Fruit fly (Drosophila melanogaster) whole organism, embryonic: Measurements from ENCODE around the gene Tace.
A peak's percentile ranks its signal among the peaks of the same experiment; 100 is the strongest.

Source experiments
- Atf6 ChIP-seq: fragments of 200-800 bp; sonication (Bioruptor generic); IDR thresholded peaks from 2 replicates; pipeline ENCODE4 v1.3.6; 2022; ENCODE audit warnings: missing biosample characterization, missing genetic modification characterization
- B-H1 ChIP-seq: fragments of 200-800 bp; sonication (Bioruptor generic); IDR thresholded peaks from 3 replicates; pipeline ENCODE4 v1.3.6; 2022; ENCODE audit warnings: missing biosample characterization, missing genetic modification characterization
- BEAF-32 ChIP-seq: fragments of 200-800 bp; sonication (Bioruptor generic); optimal IDR thresholded peaks from 3 replicates; lab custom pipeline; 2017; ENCODE audit warnings: missing biosample characterization, missing genetic modification characterization, mild to moderate bottlenecking, moderate library complexity, missing genetic modification reagents
- Bteb2 ChIP-seq: fragments of 200-800 bp; sonication (Bioruptor generic); optimal IDR thresholded peaks from 2 replicates; lab custom pipeline; 2016; ENCODE audit warnings: missing biosample characterization, missing genetic modification characterization
- CG10209 ChIP-seq: fragments of 200-800 bp; sonication (Bioruptor generic); optimal IDR thresholded peaks from 3 replicates; lab custom pipeline; 2017; ENCODE audit warnings: missing biosample characterization, mild to moderate bottlenecking, missing genetic modification characterization, missing genetic modification reagents
- CG1024 ChIP-seq: fragments of 200-800 bp; sonication (Bioruptor generic); IDR thresholded peaks from 2 replicates; pipeline ENCODE4 v1.3.6; 2022; ENCODE audit warnings: missing biosample characterization, missing genetic modification characterization
- CG10959 ChIP-seq: fragments of 200-800 bp; sonication (Bioruptor generic); IDR thresholded peaks from 2 replicates; pipeline ENCODE4 v1.3.6; 2022; ENCODE audit warnings: missing biosample characterization, missing genetic modification characterization
- CG11723 ChIP-seq: fragments of 200-800 bp; sonication (Bioruptor generic); optimal IDR thresholded peaks from 2 replicates; lab custom pipeline; 2017; ENCODE audit warnings: missing biosample characterization, mild to moderate bottlenecking, missing genetic modification characterization
- CG14014 ChIP-seq: fragments of 200-800 bp; sonication (Bioruptor generic); IDR thresholded peaks from 2 replicates; pipeline ENCODE4 v1.3.6; 2022; ENCODE audit warnings: missing biosample characterization, missing genetic modification characterization
- CG18262 ChIP-seq: fragments of 200-800 bp; optimal IDR thresholded peaks from 3 replicates; lab custom pipeline; 2019; ENCODE audit warnings: missing biosample characterization, mild to moderate bottlenecking, missing genetic modification characterization, moderate library complexity
- CG2116 ChIP-seq: fragments of 200-800 bp; sonication (Bioruptor generic); optimal IDR thresholded peaks from 3 replicates; lab custom pipeline; 2018; ENCODE audit warnings: missing biosample characterization, mild to moderate bottlenecking, missing genetic modification characterization
- CG2129 ChIP-seq: fragments of 200-800 bp; sonication (Bioruptor generic); IDR thresholded peaks from 2 replicates; pipeline ENCODE4 v1.3.6; 2022; ENCODE audit warnings: missing biosample characterization, missing genetic modification characterization; ENCODE audit not compliant: partially characterized antibody
- CG2678 ChIP-seq: fragments of 200-800 bp; sonication (Bioruptor generic); optimal IDR thresholded peaks from 3 replicates; lab custom pipeline; 2019; ENCODE audit warnings: missing biosample characterization, mild to moderate bottlenecking, missing genetic modification characterization, moderate library complexity
- CG2889 ChIP-seq: fragments of 200-800 bp; sonication (Bioruptor generic); IDR thresholded peaks from 3 replicates; pipeline ENCODE4 v1.3.6; 2022; ENCODE audit warnings: missing biosample characterization, missing genetic modification characterization
- CG4730 ChIP-seq: fragments of 200-800 bp; sonication (Bioruptor generic); IDR thresholded peaks from 2 replicates; pipeline ENCODE4 v1.3.6; 2022; ENCODE audit warnings: missing biosample characterization, missing genetic modification characterization
- CG5180 ChIP-seq: fragments of 200-800 bp; sonication (Bioruptor generic); optimal IDR thresholded peaks from 3 replicates; lab custom pipeline; 2017; ENCODE audit warnings: missing biosample characterization, missing genetic modification characterization, mild to moderate bottlenecking, moderate library complexity, missing genetic modification reagents
- CG6813 ChIP-seq: fragments of 200-800 bp; sonication (Bioruptor generic); optimal IDR thresholded peaks from 2 replicates; lab custom pipeline; 2017; ENCODE audit warnings: missing biosample characterization, missing genetic modification characterization, mild to moderate bottlenecking, moderate library complexity, missing genetic modification reagents
- D19A ChIP-seq: fragments of 200-800 bp; optimal IDR thresholded peaks from 3 replicates; lab custom pipeline; 2019; ENCODE audit warnings: missing biosample characterization, mild to moderate bottlenecking, missing genetic modification characterization, moderate library complexity
- Doc2 ChIP-seq: fragments of 200-800 bp; sonication (Bioruptor generic); IDR thresholded peaks from 2 replicates; pipeline ENCODE4 v1.3.6; 2022; ENCODE audit warnings: missing biosample characterization, missing genetic modification characterization
- Elba2 ChIP-seq: fragments of 200-800 bp; sonication (Bioruptor generic); optimal IDR thresholded peaks from 3 replicates; lab custom pipeline; 2016; ENCODE audit warnings: missing biosample characterization, missing genetic modification characterization
- Hr3 ChIP-seq: fragments of 200-800 bp; sonication (Bioruptor generic); optimal IDR thresholded peaks from 3 replicates; lab custom pipeline; 2016; ENCODE audit warnings: missing biosample characterization, missing genetic modification characterization
- Hsf ChIP-seq: fragments of 200-800 bp; sonication (Bioruptor generic); optimal IDR thresholded peaks from 3 replicates; lab custom pipeline; 2016; ENCODE audit warnings: missing biosample characterization, missing genetic modification characterization
- Lhr ChIP-seq: fragments of 200-800 bp; sonication (Bioruptor generic); optimal IDR thresholded peaks from 3 replicates; lab custom pipeline; 2017; ENCODE audit warnings: mild to moderate bottlenecking, missing biosample characterization, missing genetic modification reagents, missing genetic modification characterization
- Lim3 ChIP-seq: fragments of 200-800 bp; sonication (Bioruptor generic); IDR thresholded peaks from 2 replicates; pipeline ENCODE4 v1.3.6; 2022; ENCODE audit warnings: missing biosample characterization, missing genetic modification characterization
- Oaz ChIP-seq: fragments of 200-800 bp; sonication (Bioruptor generic); IDR thresholded peaks from 2 replicates; pipeline ENCODE4 v1.3.6; 2022; ENCODE audit warnings: missing biosample characterization, missing genetic modification characterization
- Scr ChIP-seq: fragments of 200-800 bp; sonication (Bioruptor generic); IDR thresholded peaks from 2 replicates; pipeline ENCODE4 v1.3.6; 2022; ENCODE audit warnings: missing biosample characterization, missing genetic modification characterization; ENCODE audit not compliant: partially characterized antibody
- Sox100B ChIP-seq: fragments of 200-800 bp; sonication (Bioruptor generic); optimal IDR thresholded peaks from 3 replicates; lab custom pipeline; 2018; ENCODE audit warnings: missing biosample characterization, mild to moderate bottlenecking, missing genetic modification characterization
- Ssrp ChIP-seq: fragments of 200-800 bp; sonication (Bioruptor generic); optimal IDR thresholded peaks from 2 replicates; lab custom pipeline; 2018; ENCODE audit warnings: missing biosample characterization, mild to moderate bottlenecking, missing genetic modification characterization, moderate library complexity
- Stat92E ChIP-seq, 3 experiments: fragments of >200 bp in 2 of 3; fragments of 200-800 bp in 1 of 3; sonication (Bioruptor generic) in 1 of 3; optimal IDR thresholded peaks; 2 replicates each; lab custom pipeline; 2017 to 2019; ENCODE audit warnings: missing biosample characterization in 3 of 3, missing genetic modification characterization in 3 of 3, mild to moderate bottlenecking in 1 of 3, moderate library complexity in 1 of 3
- Vsx1 ChIP-seq: fragments of 200-800 bp; sonication (Bioruptor generic); optimal IDR thresholded peaks from 2 replicates; lab custom pipeline; 2017; ENCODE audit warnings: missing biosample characterization, mild to moderate bottlenecking, missing genetic modification characterization, missing genetic modification reagents
- YL-1 ChIP-seq: fragments of 200-800 bp; sonication (Bioruptor generic); optimal IDR thresholded peaks from 3 replicates; lab custom pipeline; 2017; ENCODE audit warnings: missing biosample characterization, mild to moderate bottlenecking, missing genetic modification characterization
- btn ChIP-seq: fragments of 200-800 bp; sonication (Bioruptor generic); optimal IDR thresholded peaks from 2 replicates; lab custom pipeline; 2016; ENCODE audit warnings: missing biosample characterization, missing genetic modification characterization
- exex ChIP-seq: fragments of 200-800 bp; sonication (Bioruptor generic); optimal IDR thresholded peaks from 4 replicates; lab custom pipeline; 2018; ENCODE audit warnings: missing biosample characterization, mild to moderate bottlenecking, missing genetic modification characterization, moderate library complexity
- gfzf ChIP-seq: fragments of 200-800 bp; sonication (Bioruptor generic); optimal IDR thresholded peaks from 2 replicates; lab custom pipeline; 2016; ENCODE audit warnings: missing biosample characterization, mild to moderate bottlenecking, missing genetic modification characterization, moderate library complexity
- grn ChIP-seq: fragments of 200-800 bp; sonication (Bioruptor generic); optimal IDR thresholded peaks from 3 replicates; lab custom pipeline; 2017; ENCODE audit warnings: missing biosample characterization, missing genetic modification characterization
- ind ChIP-seq: fragments of 200-800 bp; sonication (Bioruptor generic); optimal IDR thresholded peaks from 3 replicates; lab custom pipeline; 2016; ENCODE audit warnings: missing biosample characterization, missing genetic modification characterization
- lilli ChIP-seq: fragments of 200-800 bp; sonication (Bioruptor generic); optimal IDR thresholded peaks from 3 replicates; lab custom pipeline; 2016; ENCODE audit warnings: missing biosample characterization, missing genetic modification characterization
- nerfin-2 ChIP-seq: fragments of 200-800 bp; sonication (Bioruptor generic); IDR thresholded peaks from 2 replicates; pipeline ENCODE4 v1.3.6; 2022; ENCODE audit warnings: missing biosample characterization, missing genetic modification characterization; ENCODE audit not compliant: partially characterized antibody
- pb ChIP-seq: fragments of 200-800 bp; sonication (Bioruptor generic); optimal IDR thresholded peaks from 3 replicates; lab custom pipeline; 2016; ENCODE audit warnings: missing biosample characterization, missing genetic modification characterization
- pho ChIP-seq: fragments of 200-800 bp; sonication (Bioruptor generic); optimal IDR thresholded peaks from 2 replicates; lab custom pipeline; 2016; ENCODE audit warnings: missing biosample characterization, missing genetic modification characterization
- ro ChIP-seq: fragments of 200-800 bp; sonication (Bioruptor generic); IDR thresholded peaks from 2 replicates; pipeline ENCODE4 v1.3.6; 2022; ENCODE audit warnings: missing biosample characterization, missing genetic modification characterization
- sc ChIP-seq, 3 experiments: fragments of >200 bp in 2 of 3; fragments of 200-800 bp in 1 of 3; sonication (Bioruptor generic) in 1 of 3; optimal IDR thresholded peaks; 2 replicates in 2 of 3; 3 replicates in 1 of 3; lab custom pipeline; 2017; ENCODE audit warnings: mild to moderate bottlenecking in 1 of 3, missing biosample characterization in 1 of 3, missing genetic modification characterization in 1 of 3, missing genetic modification reagents in 1 of 3
- scrt ChIP-seq: fragments of 200-800 bp; sonication (Bioruptor generic); optimal IDR thresholded peaks from 2 replicates; lab custom pipeline; 2018; ENCODE audit warnings: missing biosample characterization, mild to moderate bottlenecking, missing genetic modification characterization, moderate library complexity
- sens ChIP-seq: fragments of 200-800 bp; sonication (Bioruptor generic); peaks from one replicate; lab custom pipeline; 2016; ENCODE audit warnings: missing biosample characterization, missing genetic modification characterization
- stc ChIP-seq: fragments of 200-800 bp; sonication (Bioruptor generic); IDR thresholded peaks from 2 replicates; pipeline ENCODE4 v1.3.6; 2022; ENCODE audit warnings: missing biosample characterization, missing genetic modification characterization
- sug ChIP-seq: fragments of 200-800 bp; optimal IDR thresholded peaks from 2 replicates; lab custom pipeline; 2019; ENCODE audit warnings: missing biosample characterization, mild to moderate bottlenecking, missing genetic modification characterization, moderate library complexity
- tap ChIP-seq: fragments of 200-800 bp; optimal IDR thresholded peaks from 3 replicates; lab custom pipeline; 2019; ENCODE audit warnings: missing biosample characterization, mild to moderate bottlenecking, missing genetic modification characterization, moderate library complexity
- toy ChIP-seq: fragments of 200-800 bp; sonication (Bioruptor generic); IDR thresholded peaks from 2 replicates; pipeline ENCODE4 v1.3.6; 2022; ENCODE audit warnings: missing biosample characterization, missing genetic modification characterization
- trem ChIP-seq: fragments of 200-800 bp; optimal IDR thresholded peaks from 3 replicates; lab custom pipeline; 2019; ENCODE audit warnings: missing biosample characterization, mild to moderate bottlenecking, missing genetic modification characterization, moderate library complexity
- zfh2 ChIP-seq: fragments of 200-800 bp; sonication (Bioruptor generic); optimal IDR thresholded peaks from 2 replicates; lab custom pipeline; 2016; ENCODE audit warnings: missing biosample characterization, missing genetic modification characterization

Tace gene

dm6 chr3R:30014977-30015514, 14.7 kb downstream of the Tace start, which contains the start of gene CG7920 (continued):
- peak; percentile 40 for TF ChIP-seq CG2129 (GFP tag; lab: Robert Waterston, UW)
- no peak for TF ChIP-seq Doc2
- no peak for TF ChIP-seq CG5180
- no peak for TF ChIP-seq CG14014
- TF ChIP-seq trem: peak; percentile 60
- TF ChIP-seq Hsf (GFP tag; lab: Kevin White, UChicago): no peak
- no peak for TF ChIP-seq toy
- no peak for TF ChIP-seq CG10209 (GFP tag; lab: Kevin White, UChicago)
- TF ChIP-seq ro (GFP tag; lab: Robert Waterston, UW): no peak
- TF ChIP-seq pho: peak; percentile 46
- no peak for TF ChIP-seq stc (GFP tag; lab: Robert Waterston, UW)
- TF ChIP-seq sc (optimal IDR thresholded peaks at IDR 0.05; lab: Kevin White, UChicago): no peak
- TF ChIP-seq sc (GFP tag; optimal IDR thresholded peaks at IDR 0.05; lab: Kevin White, UChicago): no peak
- TF ChIP-seq zfh2 (GFP tag; lab: Kevin White, UChicago): peak; percentile 51
- no peak for TF ChIP-seq CG1024 (GFP tag; lab: Robert Waterston, UW)
- TF ChIP-seq Hr3 (GFP tag; lab: Kevin White, UChicago): no peak
- no peak for TF ChIP-seq CG4730 (GFP tag; lab: Robert Waterston, UW)
- TF ChIP-seq CG2116 (GFP tag; lab: Kevin White, UChicago): peak; percentile 75
- peak; percentile 85 for TF ChIP-seq Scr (GFP tag; lab: Robert Waterston, UW)
- TF ChIP-seq Vsx1: no peak
- no peak for TF ChIP-seq Sox100B (GFP tag; lab: Kevin White, UChicago)
- TF ChIP-seq Bteb2 (GFP tag; lab: Kevin White, UChicago): peak; percentile 29
- no peak for TF ChIP-seq Oaz (GFP tag; lab: Robert Waterston, UW)
- peak; percentile 22 for TF ChIP-seq lilli (GFP tag; lab: Kevin White, UChicago)
- TF ChIP-seq YL-1 (GFP tag; lab: Kevin White, UChicago): peak; percentile 55
- no peak for TF ChIP-seq Atf6 (GFP tag; lab: Robert Waterston, UW)
- peak in 1 of 3 experiments; percentile 9 for TF ChIP-seq Stat92E (GFP tag; optimal IDR thresholded peaks at IDR 0.05; lab: Kevin White, UChicago)
- peak; percentile 51 for TF ChIP-seq CG18262
- TF ChIP-seq B-H1 (GFP tag; lab: Robert Waterston, UW): no peak
- peak; percentile 10 for TF ChIP-seq CG2678 (tag; lab: Kevin White, UChicago)
- TF ChIP-seq grn (GFP tag; lab: Kevin White, UChicago): no peak
- TF ChIP-seq CG6813 (GFP tag; lab: Kevin White, UChicago): no peak
- TF ChIP-seq CG10959 (GFP tag; lab: Robert Waterston, UW): no peak
- TF ChIP-seq CG2889 (GFP tag; lab: Robert Waterston, UW): 0 out of 3 replicates have a peak, but pooled peaks have one; percentile 16
- TF ChIP-seq Elba2 (GFP tag; lab: Kevin White, UChicago): no peak
- TF ChIP-seq CG11723 (GFP tag; lab: Kevin White, UChicago): no peak
- no peak for TF ChIP-seq D19A (tag; lab: Kevin White, UChicago)
- TF ChIP-seq BEAF-32 (GFP tag; lab: Kevin White, UChicago): peak; percentile 87
- no peak for TF ChIP-seq pb (GFP tag; lab: Kevin White, UChicago)
- TF ChIP-seq sug: no peak
- TF ChIP-seq Ssrp (tag; lab: Kevin White, UChicago): no peak
- TF ChIP-seq Lhr (GFP tag; lab: Kevin White, UChicago): peak; percentile 30
- peak; percentile 47 for TF ChIP-seq scrt (GFP tag; lab: Kevin White, UChicago)
- no peak for TF ChIP-seq sens (GFP tag; lab: Kevin White, UChicago)
- no peak for TF ChIP-seq Lim3
- no peak for TF ChIP-seq exex (tag; lab: Kevin White, UChicago)
- no peak for TF ChIP-seq ind (GFP tag; lab: Kevin White, UChicago)
- peak; percentile 11 for TF ChIP-seq tap (tag; lab: Kevin White, UChicago)
- TF ChIP-seq nerfin-2 (GFP tag; lab: Robert Waterston, UW): peak; percentile 55
- no peak for TF ChIP-seq btn (GFP tag; lab: Kevin White, UChicago)
- TF ChIP-seq gfzf (GFP tag; lab: Kevin White, UChicago): peak; percentile 48
